Fruit fly (Drosophila melanogaster): ENCODE measurements around the gene CG42654.

Gene CG42654

dm6 chr3L:19905427-19905826, 48.9 kb downstream of the CG42654 start (continued):
- no peak for TF ChIP-seq tx (GFP tag; optimal IDR thresholded peaks at IDR 0.05)
- TF ChIP-seq sd (tag; optimal IDR thresholded peaks at IDR 0.05): no peak
- no peak for TF ChIP-seq CG6791 (GFP tag; IDR thresholded peaks at IDR 0.05; ENCODE audit: partially characterized antibody)
- no peak for TF ChIP-seq maf-S (GFP tag; optimal IDR thresholded peaks at IDR 0.05)
- no peak for TF ChIP-seq Ada2b (GFP tag; IDR thresholded peaks at IDR 0.05)
- TF ChIP-seq scrt (GFP tag; optimal IDR thresholded peaks at IDR 0.05): no peak
- TF ChIP-seq Max (GFP tag; optimal IDR thresholded peaks at IDR 0.05): no peak
- TF ChIP-seq Dbx (GFP tag; IDR thresholded peaks at IDR 0.05): 0 out of 3 replicates have a peak, but pooled peaks have one; percentile 33
- no peak for TF ChIP-seq CG12104 (GFP tag; optimal IDR thresholded peaks at IDR 0.05)
- no peak for TF ChIP-seq chif (GFP tag; optimal IDR thresholded peaks at IDR 0.05)
- TF ChIP-seq chm (GFP tag; IDR thresholded peaks at IDR 0.05): no peak
- no peak for TF ChIP-seq jigr1 (GFP tag; IDR thresholded peaks at IDR 0.05)
- TF ChIP-seq Neu2 (GFP tag; optimal IDR thresholded peaks at IDR 0.05; ENCODE audit: borderline replicate concordance): no peak
- no peak for TF ChIP-seq CG15696 (tag; optimal IDR thresholded peaks at IDR 0.05)
- no peak for TF ChIP-seq trh (GFP tag; optimal IDR thresholded peaks at IDR 0.05)
- no peak for TF ChIP-seq chinmo (GFP tag; IDR thresholded peaks at IDR 0.05; ENCODE audit: partially characterized antibody)
- no peak for TF ChIP-seq tna (GFP tag; IDR thresholded peaks at IDR 0.05; ENCODE audit: partially characterized antibody)
- peak; percentile 36; the same call in 1 of the 3 replicates for TF ChIP-seq row (GFP tag; IDR thresholded peaks at IDR 0.05)
- peak; percentile 50 for TF ChIP-seq Drgx (GFP tag; IDR thresholded peaks at IDR 0.05)
- no peak for TF ChIP-seq H15 (GFP tag; IDR thresholded peaks at IDR 0.05)
- no peak for TF ChIP-seq CG11247 (GFP tag; IDR thresholded peaks at IDR 0.05)
- no peak for TF ChIP-seq odd (GFP tag; optimal IDR thresholded peaks at IDR 0.05)
- TF ChIP-seq CG7987 (GFP tag; optimal IDR thresholded peaks at IDR 0.05): no peak
- no peak for TF ChIP-seq CG13287 (GFP tag; IDR thresholded peaks at IDR 0.05; ENCODE audit: partially characterized antibody)
- no peak for TF ChIP-seq pan (optimal IDR thresholded peaks at IDR 0.05)
- no peak for TF ChIP-seq pan (GFP tag; optimal IDR thresholded peaks at IDR 0.05 in 1 of 2, IDR thresholded peaks at IDR 0.05 in 1 of 2)
- no peak for TF ChIP-seq fru (optimal IDR thresholded peaks at IDR 0.05)
- TF ChIP-seq Poxn (GFP tag; IDR thresholded peaks at IDR 0.05): no peak
- no peak for TF ChIP-seq MESR4 (GFP tag; optimal IDR thresholded peaks at IDR 0.05)
- TF ChIP-seq CG4707 (GFP tag; optimal IDR thresholded peaks at IDR 0.05): no peak
- TF ChIP-seq CG10366 (GFP tag; IDR thresholded peaks at IDR 0.05): peak; percentile 34; the same call in 1 of the 2 replicates
- TF ChIP-seq E2f2 (GFP tag; IDR thresholded peaks at IDR 0.05): no peak; the same call in 1 of the 2 replicates
- TF ChIP-seq CG12219 (GFP tag; optimal IDR thresholded peaks at IDR 0.05): no peak
- TF ChIP-seq shn (GFP tag; optimal IDR thresholded peaks at IDR 0.05): no peak
- no peak for TF ChIP-seq Hmx (GFP tag; optimal IDR thresholded peaks at IDR 0.05)
- TF ChIP-seq CG8388 (GFP tag; optimal IDR thresholded peaks at IDR 0.05): no peak
- no peak for TF ChIP-seq CG9437 (GFP tag; optimal IDR thresholded peaks at IDR 0.05)
- TF ChIP-seq sens-2 (GFP tag; IDR thresholded peaks at IDR 0.05): no peak; the same call in 1 of the 2 replicates
- TF ChIP-seq knrl (GFP tag; IDR thresholded peaks at IDR 0.05; ENCODE audit: partially characterized antibody): no peak
- no peak for TF ChIP-seq HmgD (GFP tag; optimal IDR thresholded peaks at IDR 0.05)
- no peak for TF ChIP-seq CG13894 (tag; optimal IDR thresholded peaks at IDR 0.05)

- TF ChIP-seq Six4 (GFP tag; optimal IDR thresholded peaks at IDR 0.05): no peak
- peak; percentile 1 for TF ChIP-seq lab (GFP tag; optimal IDR thresholded peaks at IDR 0.05)
- peak; percentile 16 for TF ChIP-seq kni (GFP tag; optimal IDR thresholded peaks at IDR 0.05)
- TF ChIP-seq stc (GFP tag; IDR thresholded peaks at IDR 0.05): peak; percentile 36; the same call in 1 of the 2 replicates
- peak in 1 of 2 experiments; percentile 79 for TF ChIP-seq Pdp1 (GFP tag; optimal IDR thresholded peaks at IDR 0.05)
- no peak for TF ChIP-seq caup (GFP tag; optimal IDR thresholded peaks at IDR 0.05; ENCODE audit: severe bottlenecking)
- TF ChIP-seq Med (GFP tag): peak; percentile 47
- no peak for TF ChIP-seq CG32532 (GFP tag; IDR thresholded peaks at IDR 0.05)
- TF ChIP-seq CG4360 (GFP tag; IDR thresholded peaks at IDR 0.05): peak; percentile 97
- TF ChIP-seq cg (GFP tag; optimal IDR thresholded peaks at IDR 0.05): peak; percentile 34
- peak; percentile 12 for TF ChIP-seq sd (tag; optimal IDR thresholded peaks at IDR 0.05)
Observed at dm6 chr3L:19904411-19905135, 49.8 kb downstream of the CG42654 start.

All from whole organism, embryonic.